Fruit fly (Drosophila melanogaster): ENCODE measurements around the gene jagn.

DNA sequence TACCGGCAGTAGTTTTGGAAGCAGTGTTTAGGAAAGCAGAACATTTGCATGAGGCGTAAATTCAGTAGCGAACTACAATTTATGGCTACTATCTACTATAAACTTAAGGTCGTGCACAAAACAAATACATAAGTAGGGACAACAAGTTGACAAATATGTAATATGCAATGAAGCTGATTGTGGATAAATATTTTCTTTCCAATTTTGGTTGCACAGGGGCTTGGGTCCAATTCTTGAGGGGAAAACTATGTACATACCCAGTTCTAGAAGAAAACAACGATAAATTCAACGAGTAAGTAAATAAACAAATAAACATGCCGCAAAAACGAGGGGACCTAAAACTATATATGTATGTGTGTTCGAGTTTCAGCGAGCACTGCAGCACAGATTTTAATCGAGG, 18.1 kb upstream of the jagn start:
- no peak for TF ChIP-seq Sin3A (optimal IDR thresholded peaks at IDR 0.05)
- TF ChIP-seq psq (optimal IDR thresholded peaks at IDR 0.05), result no peak
- no peak for TF ChIP-seq Myc (optimal IDR thresholded peaks at IDR 0.05)
- no peak for TF ChIP-seq h (optimal IDR thresholded peaks at IDR 0.05)
- TF ChIP-seq ttk (optimal IDR thresholded peaks at IDR 0.05), result no peak

Measured in Kc167 (cell line).